Fruit fly (Drosophila melanogaster): ENCODE results near the gene Task7.

Gene Task7

dm6 chr3R:9363066-9363719 is 48.9 kb downstream of the Task7 start, which contains the start of gene CG18473:
CG18473 (plus strand) TSS chr3R:9363305.
- TF ChIP-seq kay (GFP tag; ENCODE audit: borderline replicate concordance) (peak; percentile 9), Mnt (GFP tag; optimal IDR thresholded peaks at IDR 0.05) (no peak)

Measured in whole organism, adult.